Worm (Caenorhabditis elegans) whole organism, young adult: ENCODE measurements around the gene C08E8.3.

Experiments
- B0261.1 ChIP-seq: sonication (generic microtip); optimal IDR thresholded peaks from 2 replicates; lab custom pipeline; 2016; ENCODE audit warnings: mild to moderate bottlenecking, missing genetic modification characterization, moderate library complexity, missing compliant biosample characterization
- F37B4.10 ChIP-seq: fragments of 200-800 bp; sonication (Bioruptor generic); IDR thresholded peaks from 2 replicates; pipeline ENCODE4 v1.3.6; 2022; ENCODE audit warnings: missing genetic modification characterization, missing compliant biosample characterization
- F49E8.2 ChIP-seq: sonication (generic microtip); optimal IDR thresholded peaks from 3 replicates; lab custom pipeline; 2017; ENCODE audit warnings: missing genetic modification characterization, mild to moderate bottlenecking, missing compliant biosample characterization, antibody characterized with exemption, moderate library complexity; ENCODE audit not compliant: insufficient read depth
- F55B11.4 ChIP-seq: sonication (generic microtip); optimal IDR thresholded peaks from 2 replicates; lab custom pipeline; 2016; ENCODE audit warnings: missing compliant biosample characterization, missing genetic modification characterization, borderline replicate concordance; ENCODE audit not compliant: insufficient read depth
- F57A8.1 ChIP-seq: fragments of 200-800 bp; sonication (Bioruptor generic); optimal IDR thresholded peaks from 2 replicates; lab custom pipeline; 2018; ENCODE audit warnings: mild to moderate bottlenecking, missing genetic modification characterization, moderate library complexity, missing compliant biosample characterization
- F57C9.4 ChIP-seq: sonication (generic microtip); optimal IDR thresholded peaks from 2 replicates; lab custom pipeline; 2017; ENCODE audit warnings: mild to moderate bottlenecking, missing genetic modification characterization, missing compliant biosample characterization
- T26A5.8 ChIP-seq: sonication (generic microtip); optimal IDR thresholded peaks from 2 replicates; lab custom pipeline; 2016; ENCODE audit warnings: missing genetic modification characterization, missing compliant biosample characterization
- Y79H2A.3 ChIP-seq: fragments of 200-800 bp; sonication (Bioruptor generic); conservative IDR thresholded peaks from 2 replicates; pipeline ENCODE4 v1.3.6; 2022; ENCODE audit warnings: missing genetic modification reagents, missing genetic modification characterization, missing compliant biosample characterization
- akir-1 ChIP-seq: fragments of 200-800 bp; sonication (Bioruptor generic); optimal IDR thresholded peaks from 2 replicates; lab custom pipeline; 2018; ENCODE audit warnings: mild to moderate bottlenecking, missing genetic modification characterization, moderate library complexity, missing compliant biosample characterization
- atf-7 ChIP-seq: sonication (generic microtip); optimal IDR thresholded peaks from 2 replicates; lab custom pipeline; 2017; ENCODE audit warnings: mild to moderate bottlenecking, missing genetic modification characterization, missing compliant biosample characterization
- athp-1 ChIP-seq: sonication (generic microtip); optimal IDR thresholded peaks from 2 replicates; lab custom pipeline; 2017; ENCODE audit warnings: mild to moderate bottlenecking, missing genetic modification characterization, missing compliant biosample characterization
- attf-3 ChIP-seq: fragments of 200-800 bp; sonication (Bioruptor generic); conservative IDR thresholded peaks from 2 replicates; pipeline ENCODE4 v1.3.6; 2022; ENCODE audit warnings: missing genetic modification reagents, missing genetic modification characterization, missing compliant biosample characterization
- attf-5 ChIP-seq: fragments of 200-800 bp; sonication (Bioruptor generic); optimal IDR thresholded peaks from 2 replicates; lab custom pipeline; 2018; ENCODE audit warnings: mild to moderate bottlenecking, missing genetic modification characterization, missing compliant biosample characterization
- cebp-1 ChIP-seq, 2 experiments: fragments of 200-800 bp in 1 of 2; sonication (Bioruptor generic) in 1 of 2; sonication (generic microtip) in 1 of 2; IDR thresholded peaks in 1 of 2; optimal IDR thresholded peaks in 1 of 2; 2 replicates each; pipeline versions ENCODE4 v1.3.6 to Lab custom; 2017 to 2022; ENCODE audit warnings: missing compliant biosample characterization in 2 of 2, missing genetic modification characterization in 2 of 2, mild to moderate bottlenecking in 1 of 2, missing genetic modification reagents in 1 of 2, moderate library complexity in 1 of 2
- cebp-2 ChIP-seq: fragments of 200-800 bp; sonication (Bioruptor generic); IDR thresholded peaks from 2 replicates; pipeline ENCODE4 v1.3.6; 2022; ENCODE audit warnings: missing genetic modification characterization, missing compliant biosample characterization
- ceh-100 ChIP-seq: fragments of 200-800 bp; sonication (Bioruptor generic); IDR thresholded peaks from 2 replicates; pipeline ENCODE4 v1.3.6; 2022; ENCODE audit warnings: missing genetic modification reagents, missing genetic modification characterization, missing compliant biosample characterization
- ceh-27 ChIP-seq: fragments of 200-800 bp; sonication (Bioruptor generic); optimal IDR thresholded peaks from 2 replicates; lab custom pipeline; 2018; ENCODE audit warnings: mild to moderate bottlenecking, missing genetic modification characterization, moderate library complexity, missing compliant biosample characterization
- die-1 ChIP-seq: sonication (generic microtip); optimal IDR thresholded peaks from 2 replicates; lab custom pipeline; 2016; ENCODE audit warnings: missing genotype, mild to moderate bottlenecking, missing genetic modification characterization, missing compliant biosample characterization
- efl-1 ChIP-seq: fragments of 150-350 bp; optimal IDR thresholded peaks from 2 replicates; lab custom pipeline; 2014; ENCODE audit warnings: missing biosample characterization, missing genetic modification reagents, missing genetic modification characterization
- egrh-3 ChIP-seq: fragments of 200-800 bp; sonication (Bioruptor generic); IDR thresholded peaks from 2 replicates; pipeline ENCODE4 v1.3.6; 2022; ENCODE audit warnings: missing genetic modification reagents, missing genetic modification characterization, missing compliant biosample characterization
- fkh-3 ChIP-seq: sonication (generic microtip); optimal IDR thresholded peaks from 2 replicates; lab custom pipeline; 2016; ENCODE audit warnings: mild to moderate bottlenecking, missing genetic modification characterization, missing compliant biosample characterization
- hmg-20 ChIP-seq: fragments of 200-800 bp; sonication (Bioruptor generic); IDR thresholded peaks from 2 replicates; pipeline ENCODE4 v1.3.6; 2022; ENCODE audit warnings: missing genetic modification reagents, missing genetic modification characterization, missing compliant biosample characterization
- lag-1 ChIP-seq: fragments of 200-800 bp; sonication (Bioruptor generic); IDR thresholded peaks from 2 replicates; pipeline ENCODE4 v1.3.6; 2022; ENCODE audit warnings: missing genetic modification reagents, missing genetic modification characterization, missing compliant biosample characterization
- lin-35 ChIP-seq, 3 experiments: fragments of 150-350 bp in 2 of 3; sonication (generic microtip) in 1 of 3; optimal IDR thresholded peaks; 2 replicates each; lab custom pipeline; 2014 to 2018; ENCODE audit warnings: missing biosample characterization in 3 of 3, missing genetic modification characterization in 3 of 3, missing genetic modification reagents in 3 of 3
- madf-10 ChIP-seq: sonication (generic microtip); optimal IDR thresholded peaks from 2 replicates; lab custom pipeline; 2016; ENCODE audit warnings: mild to moderate bottlenecking, missing genetic modification characterization, missing compliant biosample characterization
- mel-28 ChIP-seq: sonication (generic microtip); optimal IDR thresholded peaks from 2 replicates; lab custom pipeline; 2016; ENCODE audit warnings: borderline replicate concordance, mild to moderate bottlenecking, missing genetic modification characterization, missing compliant biosample characterization
- mes-4 ChIP-seq: sonication (generic microtip); optimal IDR thresholded peaks from 2 replicates; lab custom pipeline; 2016; ENCODE audit warnings: missing genotype, missing genetic modification characterization, missing compliant biosample characterization
- nfyb-1 ChIP-seq: fragments of 200-800 bp; sonication (Bioruptor generic); IDR thresholded peaks from 2 replicates; pipeline ENCODE4 v1.3.6; 2022; ENCODE audit warnings: missing genetic modification reagents, missing genetic modification characterization, missing compliant biosample characterization
- nhr-179 ChIP-seq: sonication (generic microtip); optimal IDR thresholded peaks from 2 replicates; lab custom pipeline; 2016; ENCODE audit warnings: mild to moderate bottlenecking, missing genetic modification characterization, missing compliant biosample characterization
- pbrm-1 ChIP-seq: fragments of 200-800 bp; sonication (Bioruptor generic); IDR thresholded peaks from 2 replicates; pipeline ENCODE4 v1.3.6; 2022; ENCODE audit warnings: missing genetic modification reagents, missing genetic modification characterization, missing compliant biosample characterization
- pha-4 ChIP-seq: fragments of 150-350 bp; sonication (generic microtip); optimal IDR thresholded peaks from 2 replicates; lab custom pipeline; 2014; ENCODE audit warnings: missing biosample characterization, missing genetic modification reagents, missing genetic modification characterization
- rpc-1 ChIP-seq, 2 experiments: fragments of 150-350 bp in 1 of 2; sonication (generic microtip) in 1 of 2; optimal IDR thresholded peaks; 2 replicates each; lab custom pipeline; 2014 to 2018; ENCODE audit warnings: missing biosample characterization in 1 of 2, missing genetic modification characterization in 1 of 2, missing genetic modification reagents in 1 of 2, missing genotype in 1 of 2
- tbp1 ChIP-seq: fragments of 200-800 bp; sonication (Bioruptor generic); optimal IDR thresholded peaks from 2 replicates; lab custom pipeline; 2018; ENCODE audit warnings: mild to moderate bottlenecking, missing genetic modification characterization, missing compliant biosample characterization
- tbx-9 ChIP-seq: sonication (generic microtip); optimal IDR thresholded peaks from 2 replicates; lab custom pipeline; 2016; ENCODE audit warnings: borderline replicate concordance, missing genetic modification characterization, inconsistent platforms, missing compliant biosample characterization
- tlf-1 ChIP-seq: fragments of 200-800 bp; sonication (Bioruptor generic); optimal IDR thresholded peaks from 2 replicates; lab custom pipeline; 2018; ENCODE audit warnings: mild to moderate bottlenecking, missing genetic modification characterization, missing compliant biosample characterization
- unc-62 ChIP-seq: fragments of 150-350 bp; optimal IDR thresholded peaks from 2 replicates; lab custom pipeline; 2014; ENCODE audit warnings: missing biosample characterization, missing genetic modification reagents, missing genetic modification characterization
- zfh-2 ChIP-seq: fragments of 200-800 bp; sonication (Bioruptor generic); conservative IDR thresholded peaks from 2 replicates; pipeline ENCODE4 v1.3.6; 2022; ENCODE audit warnings: missing genetic modification reagents, missing genetic modification characterization, missing compliant biosample characterization
- ztf-22 ChIP-seq: fragments of 200-800 bp; sonication (Bioruptor generic); optimal IDR thresholded peaks from 2 replicates; lab custom pipeline; 2018; ENCODE audit warnings: mild to moderate bottlenecking, missing genetic modification characterization, moderate library complexity, missing compliant biosample characterization
- ztf-26 ChIP-seq: sonication (generic microtip); optimal IDR thresholded peaks from 2 replicates; lab custom pipeline; 2017; ENCODE audit warnings: missing genetic modification characterization, missing compliant biosample characterization

C08E8.3 gene

ce11 chrV:18364558-18364957 is 14.6 kb downstream of the C08E8.3 start, which contains the start of gene C08E8.9:
C08E8.9 (plus strand) TSS chrV:18364858.
- TF ChIP-seq ztf-22 (GFP tag; lab: Kevin White, UChicago) (no peak), tbp1 (no peak), athp-1 (tag; lab: Kevin White, UChicago) (no peak), cebp-2 (no peak), mes-4 (tag; lab: Kevin White, UChicago) (no peak), lag-1 (GFP tag; lab: Robert Waterston, UW) (no peak)

ce11 chrV:18368322-18368721 is 18.4 kb downstream of the C08E8.3 start, which contains the start of gene C08E8.6:
C08E8.6 (minus strand) TSS chrV:18368422.
- TF ChIP-seq mel-28 (tag; lab: Kevin White, UChicago) (no peak), lin-35 (GFP tag; optimal IDR thresholded peaks at IDR 0.05; lab: Kevin White, UChicago) (no peak), unc-62 (no peak), Y79H2A.3 (GFP tag; lab: Robert Waterston, UW) (no peak)

ce11 chrV:18371028-18371427 is 21.1 kb downstream of the C08E8.3 start:
- TF ChIP-seq B0261.1 (tag; lab: Kevin White, UChicago) (peak; percentile 30), T26A5.8 (no peak), rpc-1 (optimal IDR thresholded peaks at IDR 0.05; lab: Kevin White, UChicago) (peak; percentile 43), rpc-1 (tag; optimal IDR thresholded peaks at IDR 0.05; lab: Kevin White, UChicago) (peak; percentile 57), tbp1 (peak; percentile 75)

ce11 chrV:18371579-18371978 is 21.6 kb downstream of the C08E8.3 start, which contains the start of gene C08E8.4:
C08E8.4 (plus strand) TSS chrV:18371846.
- TF ChIP-seq cebp-1 (GFP tag; IDR thresholded peaks at IDR 0.05; lab: Robert Waterston, UW) (peak; percentile 89), cebp-1 (tag; optimal IDR thresholded peaks at IDR 0.05; lab: Kevin White, UChicago) (peak; percentile 97), tbx-9 (no peak)

- TF ChIP-seq F57C9.4 (tag; lab: Kevin White, UChicago) = no peak
- TF ChIP-seq nhr-179 (tag; lab: Kevin White, UChicago) = no peak
- TF ChIP-seq madf-10 (tag; lab: Kevin White, UChicago) = no peak
- no peak for TF ChIP-seq pha-4 (tag; lab: Kevin White, UChicago)
- no peak for TF ChIP-seq F57A8.1 (GFP tag; lab: Kevin White, UChicago)
- TF ChIP-seq F49E8.2 (tag; lab: Kevin White, UChicago) = no peak
- TF ChIP-seq mes-4 (tag; lab: Kevin White, UChicago) = no peak
- TF ChIP-seq attf-3 (GFP tag; lab: Robert Waterston, UW) = no peak
- no peak for TF ChIP-seq F55B11.4 (tag; lab: Kevin White, UChicago)
- TF ChIP-seq attf-5 = no peak
- no peak for TF ChIP-seq ztf-22 (GFP tag; lab: Kevin White, UChicago)
- TF ChIP-seq F37B4.10 (GFP tag; lab: Robert Waterston, UW) = no peak
- no peak for TF ChIP-seq nfyb-1
- TF ChIP-seq ztf-26 = no peak
- no peak for TF ChIP-seq akir-1
- no peak for TF ChIP-seq T26A5.8
These were observed 24.3 kb downstream of the C08E8.3 start, which contains the start of gene Y51A2B.2 for ce11 chrV:18374194-18374593. Y51A2B.2 (plus strand) TSS chrV:18374494.

- TF ChIP-seq ceh-27 = no peak
- no peak for TF ChIP-seq tlf-1
- no peak for TF ChIP-seq die-1 (tag; lab: Kevin White, UChicago)
- TF ChIP-seq egrh-3 (GFP tag; lab: Robert Waterston, UW) = no peak
- no peak for TF ChIP-seq zfh-2 (GFP tag; lab: Robert Waterston, UW)
- TF ChIP-seq efl-1 (GFP tag; lab: Kevin White, UChicago) = no peak
- TF ChIP-seq hmg-20 (GFP tag; lab: Robert Waterston, UW) = no peak
- TF ChIP-seq pbrm-1 (GFP tag; lab: Robert Waterston, UW) = no peak
- no peak for TF ChIP-seq ceh-100 (GFP tag; lab: Robert Waterston, UW)
- TF ChIP-seq atf-7 = no peak
- TF ChIP-seq fkh-3 (tag; lab: Kevin White, UChicago) = no peak
These were observed 25.6 kb downstream of the C08E8.3 start for ce11 chrV:18375551-18375950.
